Fruit fly (Drosophila melanogaster) whole organism, embryonic: ENCODE data around the gene CG46440.

Experiments used
- Abd-B ChIP-seq: fragments of 200-800 bp; sonication (Bioruptor generic); optimal IDR thresholded peaks from 2 replicates; lab custom pipeline; 2018; ENCODE audit warnings: missing biosample characterization, mild to moderate bottlenecking, missing genetic modification characterization, moderate library complexity
- CG1024 ChIP-seq: fragments of 200-800 bp; sonication (Bioruptor generic); IDR thresholded peaks from 2 replicates; pipeline ENCODE4 v1.3.6; 2022; ENCODE audit warnings: missing biosample characterization, missing genetic modification characterization
- CG10267 ChIP-seq: fragments of 200-800 bp; sonication (Bioruptor generic); optimal IDR thresholded peaks from 2 replicates; lab custom pipeline; 2018; ENCODE audit warnings: missing biosample characterization, mild to moderate bottlenecking, missing genetic modification characterization, moderate library complexity
- CG10654 ChIP-seq: fragments of 200-800 bp; sonication (Bioruptor generic); optimal IDR thresholded peaks from 2 replicates; lab custom pipeline; 2016; ENCODE audit warnings: missing biosample characterization, missing genetic modification characterization
- CG12155 ChIP-seq: fragments of 200-800 bp; sonication (Bioruptor generic); optimal IDR thresholded peaks from 3 replicates; lab custom pipeline; 2016; ENCODE audit warnings: missing biosample characterization, missing genetic modification characterization
- CG12299 ChIP-seq: fragments of 200-800 bp; sonication (Bioruptor generic); optimal IDR thresholded peaks from 2 replicates; lab custom pipeline; 2018; ENCODE audit warnings: missing biosample characterization, mild to moderate bottlenecking, missing genetic modification characterization
- CG1233 ChIP-seq: fragments of 200-800 bp; sonication (Bioruptor generic); optimal IDR thresholded peaks from 4 replicates; lab custom pipeline; 2018; ENCODE audit warnings: missing biosample characterization, mild to moderate bottlenecking, missing genetic modification characterization
- CG12659 ChIP-seq: fragments of 200-800 bp; sonication (Bioruptor generic); optimal IDR thresholded peaks from 3 replicates; lab custom pipeline; 2017; ENCODE audit warnings: mild to moderate bottlenecking, missing biosample characterization, missing genetic modification reagents, missing genetic modification characterization
- CG12744 ChIP-seq: fragments of 200-800 bp; sonication (Bioruptor generic); optimal IDR thresholded peaks from 2 replicates; lab custom pipeline; 2016; ENCODE audit warnings: missing biosample characterization, missing genetic modification characterization
- CG1529 ChIP-seq: fragments of 200-800 bp; sonication (Bioruptor generic); optimal IDR thresholded peaks from 3 replicates; lab custom pipeline; 2018; ENCODE audit warnings: missing biosample characterization, missing genetic modification characterization
- CG1792 ChIP-seq: fragments of 200-800 bp; sonication (Bioruptor generic); optimal IDR thresholded peaks from 2 replicates; lab custom pipeline; 2016; ENCODE audit warnings: missing biosample characterization, missing genetic modification characterization
- CG2202 ChIP-seq: fragments of 200-800 bp; sonication (Bioruptor generic); optimal IDR thresholded peaks from 2 replicates; lab custom pipeline; 2018; ENCODE audit warnings: missing biosample characterization, mild to moderate bottlenecking, missing genetic modification characterization
- CG32767 ChIP-seq: fragments of 200-800 bp; sonication (Bioruptor generic); IDR thresholded peaks from 2 replicates; pipeline ENCODE4 v1.3.6; 2022; ENCODE audit warnings: missing biosample characterization, missing genetic modification characterization
- CG34376 ChIP-seq: fragments of 200-800 bp; sonication (Bioruptor generic); optimal IDR thresholded peaks from 2 replicates; lab custom pipeline; 2018; ENCODE audit warnings: missing biosample characterization, mild to moderate bottlenecking, missing genetic modification characterization
- CG34422 ChIP-seq: fragments of 200-800 bp; sonication (Bioruptor generic); IDR thresholded peaks from 3 replicates; pipeline ENCODE4 v1.3.6; 2022; ENCODE audit warnings: missing biosample characterization, missing genetic modification characterization
- CG4282 ChIP-seq: fragments of 200-800 bp; sonication (Bioruptor generic); optimal IDR thresholded peaks from 2 replicates; lab custom pipeline; 2016; ENCODE audit warnings: missing biosample characterization, missing genetic modification characterization
- CG5180 ChIP-seq: fragments of 200-800 bp; sonication (Bioruptor generic); optimal IDR thresholded peaks from 3 replicates; lab custom pipeline; 2017; ENCODE audit warnings: missing biosample characterization, missing genetic modification characterization, mild to moderate bottlenecking, moderate library complexity, missing genetic modification reagents
- CG6683 ChIP-seq: fragments of 200-800 bp; sonication (Bioruptor generic); optimal IDR thresholded peaks from 2 replicates; lab custom pipeline; 2017; ENCODE audit warnings: missing biosample characterization, mild to moderate bottlenecking, missing genetic modification characterization, missing genetic modification reagents
- CG7786 ChIP-seq: fragments of 200-800 bp; sonication (Bioruptor generic); optimal IDR thresholded peaks from 2 replicates; lab custom pipeline; 2016; ENCODE audit warnings: missing biosample characterization, missing genetic modification characterization
- CG7839 ChIP-seq: fragments of 200-800 bp; sonication (Bioruptor generic); optimal IDR thresholded peaks from 3 replicates; lab custom pipeline; 2018; ENCODE audit warnings: missing biosample characterization, mild to moderate bottlenecking, missing genetic modification characterization, moderate library complexity
- CG8478 ChIP-seq: fragments of >200 bp; optimal IDR thresholded peaks from 2 replicates; lab custom pipeline; 2018
- Dip3 ChIP-seq: fragments of 200-800 bp; sonication (Bioruptor generic); optimal IDR thresholded peaks from 3 replicates; lab custom pipeline; 2016; ENCODE audit warnings: missing biosample characterization, missing genetic modification characterization
- Dref ChIP-seq: fragments of 200-800 bp; sonication (Bioruptor generic); IDR thresholded peaks from 2 replicates; pipeline ENCODE4 v1.3.6; 2022; ENCODE audit warnings: missing biosample characterization, missing genetic modification characterization
- Fer3 ChIP-seq: fragments of 200-800 bp; sonication (Bioruptor generic); optimal IDR thresholded peaks from 2 replicates; lab custom pipeline; 2018; ENCODE audit warnings: missing biosample characterization, mild to moderate bottlenecking, missing genetic modification characterization, moderate library complexity
- HLH3B ChIP-seq: fragments of 200-800 bp; sonication (Bioruptor generic); IDR thresholded peaks from 2 replicates; pipeline ENCODE4 v1.3.6; 2022; ENCODE audit warnings: missing biosample characterization, missing genetic modification characterization
- Hey ChIP-seq: fragments of 200-800 bp; sonication (Bioruptor generic); optimal IDR thresholded peaks from 3 replicates; lab custom pipeline; 2018; ENCODE audit warnings: missing biosample characterization, mild to moderate bottlenecking, missing genetic modification characterization
- Max ChIP-seq: fragments of 200-800 bp; sonication (Bioruptor generic); optimal IDR thresholded peaks from 2 replicates; lab custom pipeline; 2016; ENCODE audit warnings: missing biosample characterization, mild to moderate bottlenecking, missing genetic modification characterization
- Meics ChIP-seq: fragments of 200-800 bp; sonication (Bioruptor generic); optimal IDR thresholded peaks from 2 replicates; lab custom pipeline; 2017; ENCODE audit warnings: missing biosample characterization, mild to moderate bottlenecking, missing genetic modification characterization
- NC2β ChIP-seq: fragments of 200-800 bp; sonication (Bioruptor generic); optimal IDR thresholded peaks from 2 replicates; lab custom pipeline; 2016; ENCODE audit warnings: missing biosample characterization, missing genetic modification characterization
- Sox102F ChIP-seq: fragments of 200-800 bp; sonication (Bioruptor generic); optimal IDR thresholded peaks from 2 replicates; lab custom pipeline; 2018; ENCODE audit warnings: missing biosample characterization, mild to moderate bottlenecking, missing genetic modification characterization, moderate library complexity
- Sry-β ChIP-seq: fragments of 200-800 bp; sonication (Bioruptor generic); optimal IDR thresholded peaks from 2 replicates; lab custom pipeline; 2018; ENCODE audit warnings: missing biosample characterization, mild to moderate bottlenecking, missing genetic modification characterization, moderate library complexity
- Xbp1 ChIP-seq: fragments of 200-800 bp; sonication (Bioruptor generic); optimal IDR thresholded peaks from 3 replicates; lab custom pipeline; 2016; ENCODE audit warnings: missing biosample characterization, mild to moderate bottlenecking, missing genetic modification characterization
- YL-1 ChIP-seq: fragments of 200-800 bp; sonication (Bioruptor generic); optimal IDR thresholded peaks from 3 replicates; lab custom pipeline; 2017; ENCODE audit warnings: missing biosample characterization, mild to moderate bottlenecking, missing genetic modification characterization
- bigmax ChIP-seq: fragments of 200-800 bp; sonication (Bioruptor generic); optimal IDR thresholded peaks from 2 replicates; lab custom pipeline; 2018; ENCODE audit warnings: missing biosample characterization, mild to moderate bottlenecking, missing genetic modification characterization
- caup ChIP-seq: fragments of 200-800 bp; sonication (Bioruptor generic); optimal IDR thresholded peaks from 3 replicates; lab custom pipeline; 2017; ENCODE audit warnings: missing biosample characterization, mild to moderate bottlenecking, missing genetic modification characterization, moderate library complexity; ENCODE audit not compliant: severe bottlenecking
- cwo ChIP-seq: fragments of 200-800 bp; sonication (Bioruptor generic); optimal IDR thresholded peaks from 3 replicates; lab custom pipeline; 2017; ENCODE audit warnings: missing biosample characterization, missing genetic modification characterization, mild to moderate bottlenecking, moderate library complexity, missing genetic modification reagents
- dati ChIP-seq: fragments of 200-800 bp; sonication (Bioruptor generic); IDR thresholded peaks from 2 replicates; pipeline ENCODE4 v1.3.6; 2022; ENCODE audit warnings: missing biosample characterization, missing genetic modification characterization
- fd3F ChIP-seq: fragments of 200-800 bp; sonication (Bioruptor generic); optimal IDR thresholded peaks from 2 replicates; lab custom pipeline; 2018; ENCODE audit warnings: missing biosample characterization, mild to moderate bottlenecking, missing genetic modification characterization, moderate library complexity
- fd96Cb ChIP-seq: fragments of 200-800 bp; sonication (Bioruptor generic); optimal IDR thresholded peaks from 2 replicates; lab custom pipeline; 2018; ENCODE audit warnings: missing biosample characterization, mild to moderate bottlenecking, missing genetic modification characterization, moderate library complexity
- jigr1 ChIP-seq: fragments of 200-800 bp; sonication (Bioruptor generic); IDR thresholded peaks from 3 replicates; pipeline ENCODE4 v1.3.6; 2022; ENCODE audit warnings: missing biosample characterization, missing genetic modification characterization
- jing ChIP-seq: fragments of 200-800 bp; sonication (Bioruptor generic); optimal IDR thresholded peaks from 2 replicates; lab custom pipeline; 2018; ENCODE audit warnings: missing biosample characterization, mild to moderate bottlenecking, missing genetic modification characterization
- lilli ChIP-seq: fragments of 200-800 bp; sonication (Bioruptor generic); optimal IDR thresholded peaks from 3 replicates; lab custom pipeline; 2016; ENCODE audit warnings: missing biosample characterization, missing genetic modification characterization
- lola ChIP-seq, 3 experiments: fragments of >200 bp in 2 of 3; fragments of 200-800 bp in 1 of 3; sonication (Bioruptor generic) in 1 of 3; optimal IDR thresholded peaks; 2 replicates each; lab custom pipeline; 2017 to 2019; ENCODE audit warnings: missing biosample characterization in 3 of 3, missing genetic modification characterization in 3 of 3, mild to moderate bottlenecking in 1 of 3, moderate library complexity in 1 of 3
- mld ChIP-seq: fragments of 200-800 bp; sonication (Bioruptor generic); IDR thresholded peaks from 3 replicates; pipeline ENCODE4 v1.3.6; 2022; ENCODE audit warnings: missing biosample characterization, missing genetic modification characterization; ENCODE audit not compliant: partially characterized antibody
- otp ChIP-seq: fragments of 200-800 bp; sonication (Bioruptor generic); IDR thresholded peaks from 3 replicates; pipeline ENCODE4, ENCODE4 v1.3.6; 2022; ENCODE audit warnings: missing biosample characterization, missing genetic modification characterization
- row ChIP-seq: fragments of 200-800 bp; sonication (Bioruptor generic); IDR thresholded peaks from 3 replicates; pipeline ENCODE4 v1.3.6; 2022; ENCODE audit warnings: missing biosample characterization, missing genetic modification characterization
- so ChIP-seq: fragments of 200-800 bp; sonication (Bioruptor generic); IDR thresholded peaks from 3 replicates; pipeline ENCODE4 v1.3.6; 2022; ENCODE audit warnings: missing biosample characterization, missing genetic modification characterization
- stwl ChIP-seq: fragments of 200-800 bp; sonication (Bioruptor generic); optimal IDR thresholded peaks from 3 replicates; lab custom pipeline; 2018; ENCODE audit warnings: missing biosample characterization, mild to moderate bottlenecking, missing genetic modification characterization, moderate library complexity
- tgo ChIP-seq: fragments of 200-800 bp; sonication (Bioruptor generic); IDR thresholded peaks from 3 replicates; pipeline ENCODE4 v1.3.6; 2022; ENCODE audit warnings: missing biosample characterization, missing genetic modification characterization
- zfh2 ChIP-seq: fragments of 200-800 bp; sonication (Bioruptor generic); optimal IDR thresholded peaks from 2 replicates; lab custom pipeline; 2016; ENCODE audit warnings: missing biosample characterization, missing genetic modification characterization

Gene CG46440

DNA sequence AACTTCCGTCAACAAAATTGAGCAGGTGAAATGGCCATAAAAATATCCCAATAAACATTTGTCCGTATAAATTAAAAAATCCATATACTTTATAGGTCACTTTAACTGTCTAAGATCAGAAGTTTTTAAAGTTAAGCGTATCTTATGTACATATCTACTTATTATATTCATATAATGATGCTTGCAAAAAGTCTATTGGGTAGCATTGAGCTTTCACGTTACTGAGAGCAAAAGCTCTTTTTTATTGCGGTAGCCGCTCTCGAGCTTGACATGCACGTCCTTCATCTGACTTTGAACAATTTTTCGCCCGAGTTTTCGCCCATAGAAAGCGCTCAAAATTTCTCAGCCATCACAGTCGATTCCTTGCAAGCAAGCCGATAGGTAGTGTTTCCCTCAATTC lies 10.2 kb upstream of the CG46440 start, which contains the start of gene Gapdh2 (continued):
- TF ChIP-seq tgo (GFP tag; lab: Robert Waterston, UW) (peak; percentile 99), fd96Cb (peak; percentile 99), Abd-B (peak; percentile 99), CG5180 (GFP tag; lab: Kevin White, UChicago) (peak; percentile 95), zfh2 (GFP tag; lab: Kevin White, UChicago) (peak; percentile 95), Max (GFP tag; lab: Kevin White, UChicago) (peak; percentile 99), CG12744 (GFP tag; lab: Kevin White, UChicago) (peak; percentile 98), CG10654 (GFP tag; lab: Kevin White, UChicago) (peak; percentile 98), CG8478 (lab: Kevin White, UChicago) (no peak), CG34376 (GFP tag; lab: Kevin White, UChicago) (peak; percentile 100), mld (no peak), CG10267 (peak; percentile 98), Xbp1 (peak; percentile 98), HLH3B (GFP tag; lab: Robert Waterston, UW) (peak; percentile 99), Dref (GFP tag; lab: Robert Waterston, UW) (peak; percentile 44), YL-1 (GFP tag; lab: Kevin White, UChicago) (peak; percentile 99), Dip3 (GFP tag; lab: Kevin White, UChicago) (peak; percentile 98), CG12155 (GFP tag; lab: Kevin White, UChicago) (peak; percentile 97), otp (GFP tag; lab: Robert Waterston, UW) (peak; percentile 99), Meics (peak; percentile 100), cwo (GFP tag; lab: Kevin White, UChicago) (peak; percentile 99), CG7786 (GFP tag; lab: Kevin White, UChicago) (peak; percentile 95), Sry-β (GFP tag; lab: Kevin White, UChicago) (peak; percentile 71), CG4282 (GFP tag; lab: Kevin White, UChicago) (peak; percentile 86), row (GFP tag; lab: Robert Waterston, UW) (peak; percentile 99), jing (peak; percentile 95), lola (GFP tag; optimal IDR thresholded peaks at IDR 0.05; lab: Kevin White, UChicago) (peak in 1 of 3 experiments; percentile 93), stwl (tag; lab: Kevin White, UChicago) (no peak), Sox102F (GFP tag; lab: Kevin White, UChicago) (peak; percentile 100), CG12299 (tag; lab: Kevin White, UChicago) (peak; percentile 100), fd3F (GFP tag; lab: Kevin White, UChicago) (peak; percentile 99), so (GFP tag; lab: Robert Waterston, UW) (peak; percentile 100), CG6683 (GFP tag; lab: Kevin White, UChicago) (peak; percentile 99), NC2β (GFP tag; lab: Kevin White, UChicago) (peak; percentile 94), caup (GFP tag; lab: Kevin White, UChicago) (peak; percentile 100), Fer3 (tag; lab: Kevin White, UChicago) (peak; percentile 100), CG1792 (GFP tag; lab: Kevin White, UChicago) (peak; percentile 94), CG2202 (peak; percentile 97), Hey (tag; lab: Kevin White, UChicago) (peak; percentile 98), lilli (GFP tag; lab: Kevin White, UChicago) (peak; percentile 99), CG34422 (GFP tag; lab: Robert Waterston, UW) (peak; percentile 99), jigr1 (GFP tag; lab: Robert Waterston, UW) (no peak; the same call in 2 of the 3 replicates), dati (no peak; the same call in 1 of the 2 replicates), CG32767 (GFP tag; lab: Robert Waterston, UW) (peak; percentile 99), CG12659 (GFP tag; lab: Kevin White, UChicago) (peak; percentile 100), CG1529 (GFP tag; lab: Kevin White, UChicago) (peak; percentile 98), CG1024 (peak; percentile 96), CG1233 (GFP tag; lab: Kevin White, UChicago) (peak; percentile 99), bigmax (GFP tag; lab: Kevin White, UChicago) (peak; percentile 82), CG7839 (tag; lab: Kevin White, UChicago) (peak; percentile 100)
